Fruit fly (Drosophila melanogaster) whole organism, embryonic: ENCODE data around the gene CG13603.
A peak's percentile ranks its signal among the peaks of the same experiment; 100 is the strongest.

ENCODE experiments used
- Antp ChIP-seq: fragments of 200-800 bp; sonication (Bioruptor generic); optimal IDR thresholded peaks from 3 replicates; lab custom pipeline; 2016; ENCODE audit warnings: missing biosample characterization, missing genetic modification characterization
- CG10431 ChIP-seq: fragments of 200-800 bp; sonication (Bioruptor generic); optimal IDR thresholded peaks from 3 replicates; lab custom pipeline; 2018; ENCODE audit warnings: missing biosample characterization, mild to moderate bottlenecking, missing genetic modification characterization
- CG11696 ChIP-seq: fragments of 200-800 bp; sonication (Bioruptor generic); IDR thresholded peaks from 2 replicates; pipeline ENCODE4 v1.3.6; 2022; ENCODE audit warnings: missing biosample characterization, missing genetic modification characterization
- CG12391 ChIP-seq: fragments of 200-800 bp; sonication (Bioruptor generic); optimal IDR thresholded peaks from 3 replicates; lab custom pipeline; 2018; ENCODE audit warnings: missing biosample characterization, mild to moderate bottlenecking, missing genetic modification characterization, moderate library complexity
- CG14667 ChIP-seq: fragments of 200-800 bp; sonication (Bioruptor generic); IDR thresholded peaks from 2 replicates; pipeline ENCODE4 v1.3.6; 2022; ENCODE audit warnings: missing biosample characterization, missing genetic modification characterization
- CG16815 ChIP-seq: fragments of 200-800 bp; sonication (Bioruptor generic); optimal IDR thresholded peaks from 3 replicates; lab custom pipeline; 2017; ENCODE audit warnings: missing biosample characterization, mild to moderate bottlenecking, missing genetic modification characterization
- CG17385 ChIP-seq: fragments of 200-800 bp; sonication (Bioruptor generic); optimal IDR thresholded peaks from 3 replicates; lab custom pipeline; 2018; ENCODE audit warnings: missing biosample characterization, mild to moderate bottlenecking, missing genetic modification characterization
- CG2678 ChIP-seq: fragments of 200-800 bp; sonication (Bioruptor generic); optimal IDR thresholded peaks from 3 replicates; lab custom pipeline; 2019; ENCODE audit warnings: missing biosample characterization, mild to moderate bottlenecking, missing genetic modification characterization, moderate library complexity
- CG32772 ChIP-seq: fragments of 200-800 bp; sonication (Bioruptor generic); IDR thresholded peaks from 2 replicates; pipeline ENCODE4 v1.3.6; 2022; ENCODE audit warnings: missing biosample characterization, missing genetic modification characterization
- CG33213 ChIP-seq: fragments of 200-800 bp; sonication (Bioruptor generic); optimal IDR thresholded peaks from 3 replicates; lab custom pipeline; 2016; ENCODE audit warnings: missing biosample characterization, missing genetic modification characterization
- CG34422 ChIP-seq: fragments of 200-800 bp; sonication (Bioruptor generic); IDR thresholded peaks from 3 replicates; pipeline ENCODE4 v1.3.6; 2022; ENCODE audit warnings: missing biosample characterization, missing genetic modification characterization
- CG3847 ChIP-seq: fragments of 200-800 bp; sonication (Bioruptor generic); IDR thresholded peaks from 2 replicates; pipeline ENCODE4 v1.3.6; 2022; ENCODE audit warnings: missing biosample characterization, missing genetic modification characterization
- CG4360 ChIP-seq: fragments of 200-800 bp; sonication (Bioruptor generic); IDR thresholded peaks from 2 replicates; pipeline ENCODE4 v1.3.6; 2022; ENCODE audit warnings: missing biosample characterization, missing genetic modification characterization
- CG43689 ChIP-seq: fragments of 200-800 bp; sonication (Bioruptor generic); IDR thresholded peaks from 2 replicates; pipeline ENCODE4 v1.3.6; 2022; ENCODE audit warnings: missing biosample characterization, missing genetic modification characterization
- CG7745 ChIP-seq: fragments of 200-800 bp; sonication (Bioruptor generic); optimal IDR thresholded peaks from 2 replicates; lab custom pipeline; 2018; ENCODE audit warnings: missing biosample characterization, mild to moderate bottlenecking, missing genetic modification characterization, moderate library complexity
- CG8478 ChIP-seq: fragments of >200 bp; optimal IDR thresholded peaks from 2 replicates; lab custom pipeline; 2018
- CG8944 ChIP-seq: fragments of 200-800 bp; sonication (Bioruptor generic); optimal IDR thresholded peaks from 3 replicates; lab custom pipeline; 2016; ENCODE audit warnings: missing biosample characterization, missing genetic modification characterization
- Doc3 ChIP-seq: fragments of 200-800 bp; sonication (Bioruptor generic); IDR thresholded peaks from 3 replicates; pipeline ENCODE4 v1.3.6; 2022; ENCODE audit warnings: missing biosample characterization, missing genetic modification characterization; ENCODE audit not compliant: partially characterized antibody
- Drgx ChIP-seq: fragments of 200-800 bp; sonication (Bioruptor generic); IDR thresholded peaks from 2 replicates; pipeline ENCODE4 v1.3.6; 2022; ENCODE audit warnings: missing biosample characterization, missing genetic modification characterization
- E2f2 ChIP-seq: fragments of 200-800 bp; sonication (Bioruptor generic); IDR thresholded peaks from 2 replicates; pipeline ENCODE4 v1.3.6; 2022; ENCODE audit warnings: missing biosample characterization, missing genetic modification characterization
- HmgZ ChIP-seq: fragments of 200-800 bp; sonication (Bioruptor generic); optimal IDR thresholded peaks from 2 replicates; lab custom pipeline; 2018; ENCODE audit warnings: missing biosample characterization, mild to moderate bottlenecking, missing genetic modification characterization
- Hr78 ChIP-seq, 2 experiments: fragments of 200-800 bp in 1 of 2; fragments of >200 bp in 1 of 2; sonication (Bioruptor generic) in 1 of 2; optimal IDR thresholded peaks; 2 replicates each; lab custom pipeline; 2017 to 2019; ENCODE audit warnings: missing biosample characterization in 2 of 2, missing genetic modification characterization in 2 of 2, mild to moderate bottlenecking in 1 of 2, moderate library complexity in 1 of 2
- Hsf ChIP-seq: fragments of 200-800 bp; sonication (Bioruptor generic); optimal IDR thresholded peaks from 3 replicates; lab custom pipeline; 2016; ENCODE audit warnings: missing biosample characterization, missing genetic modification characterization
- Lpt ChIP-seq: fragments of >200 bp; optimal IDR thresholded peaks from 2 replicates; lab custom pipeline; 2018; ENCODE audit warnings: missing biosample characterization, missing genetic modification characterization
- Med ChIP-seq: fragments of 200-800 bp; sonication (Bioruptor generic); peaks from one replicate; lab custom pipeline; 2016; ENCODE audit warnings: missing biosample characterization, missing genetic modification characterization, mild to moderate bottlenecking, inconsistent platforms, moderate library complexity
- abd-A ChIP-seq: fragments of 200-800 bp; sonication (Bioruptor generic); optimal IDR thresholded peaks from 3 replicates; lab custom pipeline; 2019; ENCODE audit warnings: missing biosample characterization, mild to moderate bottlenecking, missing genetic modification characterization, moderate library complexity
- bsh ChIP-seq, 2 experiments: fragments of 200-800 bp; sonication (Bioruptor generic); optimal IDR thresholded peaks; 2 replicates each; lab custom pipeline; 2017 to 2018; ENCODE audit warnings: mild to moderate bottlenecking in 2 of 2, missing biosample characterization in 2 of 2, missing genetic modification characterization in 2 of 2, moderate library complexity in 1 of 2
- corto ChIP-seq: fragments of 200-800 bp; sonication (Bioruptor generic); optimal IDR thresholded peaks from 2 replicates; lab custom pipeline; 2016; ENCODE audit warnings: missing biosample characterization, mild to moderate bottlenecking, missing genetic modification characterization, moderate library complexity
- crol ChIP-seq: fragments of 200-800 bp; sonication (Bioruptor generic); IDR thresholded peaks from 2 replicates; pipeline ENCODE4 v1.3.6; 2022; ENCODE audit warnings: missing biosample characterization, missing genetic modification characterization
- danr ChIP-seq: fragments of 200-800 bp; sonication (Bioruptor generic); IDR thresholded peaks from 2 replicates; pipeline ENCODE4 v1.3.6; 2022; ENCODE audit warnings: missing biosample characterization, missing genetic modification characterization
- eyg ChIP-seq: fragments of 200-800 bp; sonication (Bioruptor generic); optimal IDR thresholded peaks from 3 replicates; lab custom pipeline; 2016; ENCODE audit warnings: missing biosample characterization, missing genetic modification characterization
- gcm ChIP-seq: fragments of 200-800 bp; sonication (Bioruptor generic); optimal IDR thresholded peaks from 2 replicates; lab custom pipeline; 2019; ENCODE audit warnings: missing biosample characterization, mild to moderate bottlenecking, missing genetic modification characterization, moderate library complexity
- gt ChIP-seq: fragments of 200-800 bp; sonication (Bioruptor generic); IDR thresholded peaks from 2 replicates; pipeline ENCODE4 v1.3.6; 2022; ENCODE audit warnings: missing biosample characterization, missing genetic modification characterization
- ham ChIP-seq: fragments of 200-800 bp; sonication (Bioruptor generic); IDR thresholded peaks from 2 replicates; pipeline ENCODE4 v1.3.6; 2022; ENCODE audit warnings: missing biosample characterization, missing genetic modification characterization
- insv ChIP-seq, 2 experiments: fragments of 200-800 bp; sonication (Bioruptor generic); optimal IDR thresholded peaks; 3 replicates each; lab custom pipeline; 2016 to 2018; ENCODE audit warnings: missing biosample characterization in 2 of 2, missing genetic modification characterization in 2 of 2
- knrl ChIP-seq: fragments of 200-800 bp; sonication (Bioruptor generic); IDR thresholded peaks from 3 replicates; pipeline ENCODE4 v1.3.6; 2022; ENCODE audit warnings: missing biosample characterization, missing genetic modification characterization; ENCODE audit not compliant: partially characterized antibody
- nom ChIP-seq: fragments of 200-800 bp; sonication (Bioruptor generic); optimal IDR thresholded peaks from 2 replicates; lab custom pipeline; 2017; ENCODE audit warnings: missing biosample characterization, missing genetic modification characterization, mild to moderate bottlenecking, moderate library complexity, missing genetic modification reagents
- prd ChIP-seq, 3 experiments: fragments of >200 bp in 2 of 3; fragments of 200-800 bp in 1 of 3; sonication (Bioruptor generic) in 1 of 3; optimal IDR thresholded peaks in 2 of 3; IDR thresholded peaks in 1 of 3; 2 replicates in 2 of 3; 3 replicates in 1 of 3; pipeline versions ENCODE4 v1.3.6 to Lab custom; 2017 to 2022; ENCODE audit warnings: missing biosample characterization in 1 of 3, missing genetic modification characterization in 1 of 3
- run ChIP-seq: fragments of 200-800 bp; sonication (Bioruptor generic); optimal IDR thresholded peaks from 3 replicates; lab custom pipeline; 2018; ENCODE audit warnings: missing biosample characterization, mild to moderate bottlenecking, missing genetic modification characterization
- sd ChIP-seq: fragments of 200-800 bp; sonication (Bioruptor generic); optimal IDR thresholded peaks from 3 replicates; lab custom pipeline; 2018; ENCODE audit warnings: missing biosample characterization, mild to moderate bottlenecking, missing genetic modification characterization, moderate library complexity
- sens-2 ChIP-seq: fragments of 200-800 bp; sonication (Bioruptor generic); IDR thresholded peaks from 2 replicates; pipeline ENCODE4 v1.3.6; 2022; ENCODE audit warnings: missing biosample characterization, missing genetic modification characterization
- slbo ChIP-seq: fragments of 200-800 bp; sonication (Bioruptor generic); IDR thresholded peaks from 2 replicates; pipeline ENCODE4 v1.3.6; 2022; ENCODE audit warnings: missing biosample characterization, missing genetic modification characterization
- ttk ChIP-seq: fragments of 200-800 bp; sonication (Bioruptor generic); IDR thresholded peaks from 2 replicates; pipeline ENCODE4 v2.1.2; 2022; ENCODE audit warnings: missing biosample characterization, missing genetic modification characterization
- zfh1 ChIP-seq: fragments of 200-800 bp; sonication (Bioruptor generic); IDR thresholded peaks from 3 replicates; pipeline ENCODE4 v1.3.6; 2022; ENCODE audit warnings: missing biosample characterization, missing genetic modification characterization

The CG13603 gene

DNA sequence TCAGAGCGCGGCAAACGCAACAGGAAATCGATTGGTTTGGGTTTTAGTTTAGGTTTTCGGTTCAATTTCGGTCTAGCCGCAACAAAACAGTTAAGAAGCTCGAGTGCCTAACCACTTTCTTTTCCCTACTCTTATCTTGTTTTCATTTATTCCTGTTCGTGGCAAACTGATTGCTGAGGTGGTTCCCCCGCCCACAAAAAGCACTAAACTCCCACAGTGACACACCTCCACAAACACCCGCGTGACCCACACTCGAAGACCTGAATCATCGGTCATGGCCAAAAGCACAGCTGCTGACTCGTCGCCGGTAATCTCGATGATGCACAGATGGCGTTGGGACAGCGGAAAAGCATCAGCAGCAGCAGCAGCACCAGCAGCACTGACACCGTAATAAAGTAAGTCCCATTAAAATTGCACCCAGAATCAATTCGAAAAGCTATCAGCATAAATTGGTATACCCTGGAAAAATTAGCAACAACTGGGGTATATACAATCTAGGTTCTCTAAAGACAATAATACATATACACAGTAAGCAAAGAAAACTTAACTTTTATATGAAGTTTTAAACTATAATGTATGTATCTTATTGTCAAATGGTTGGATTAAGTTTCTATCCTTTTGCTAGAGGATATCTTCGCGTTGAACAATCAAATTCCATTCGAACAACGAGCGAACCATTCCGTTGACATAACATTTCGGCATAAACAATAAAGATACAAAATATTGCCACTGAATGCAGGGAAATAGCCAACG, 39.5 kb upstream of the CG13603 start (continued):
- TF ChIP-seq Hr78 (GFP tag; optimal IDR thresholded peaks at IDR 0.05; lab: Kevin White, UChicago) (peak in 1 of 2 experiments; percentile 59), bsh (GFP tag; optimal IDR thresholded peaks at IDR 0.05; lab: Kevin White, UChicago) (peak in 1 of 2 experiments; percentile 65), E2f2 (GFP tag; lab: Robert Waterston, UW) (0 out of 2 replicates have a peak, but pooled peaks have one; percentile 21), CG2678 (tag; lab: Kevin White, UChicago) (peak; percentile 62), CG33213 (GFP tag; lab: Kevin White, UChicago) (no peak), CG11696 (GFP tag; lab: Robert Waterston, UW) (0 out of 2 replicates have a peak, but pooled peaks have one; percentile 15)

- 0 out of 3 replicates have a peak, but pooled peaks have one; percentile 27 for TF ChIP-seq zfh1 (GFP tag; lab: Robert Waterston, UW)
- TF ChIP-seq Antp (GFP tag; lab: Kevin White, UChicago) = no peak
- TF ChIP-seq crol (GFP tag; lab: Robert Waterston, UW) = no peak
- peak; percentile 46; the same call in 1 of the 2 replicates for TF ChIP-seq CG4360 (GFP tag; lab: Robert Waterston, UW)
- peak; percentile 73 for TF ChIP-seq CG8478 (lab: Kevin White, UChicago)
- TF ChIP-seq, all 482 proteins: peak for 3
Observed at dm6 chr3R:24024688-24025087, 38.3 kb upstream of the CG13603 start.

DNA sequence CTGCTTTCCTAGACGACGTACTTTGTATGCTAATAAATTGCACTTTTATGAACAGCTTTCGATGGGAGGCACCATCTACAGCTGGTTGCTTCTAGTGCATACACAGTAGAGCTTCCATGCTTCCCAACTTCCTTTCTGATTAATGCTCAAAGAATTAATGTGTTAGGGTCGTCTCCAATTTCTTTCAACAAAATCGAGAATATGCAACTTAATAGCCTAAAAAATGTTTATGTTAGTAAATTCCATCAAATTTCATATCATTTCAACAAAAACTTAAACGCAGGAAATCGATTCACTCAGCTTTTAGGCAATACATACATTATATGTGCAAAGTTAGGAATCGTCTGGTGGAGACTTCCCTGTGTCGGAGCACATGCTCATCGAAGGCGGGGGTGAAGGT, 37.8 kb upstream of the CG13603 start:
- TF ChIP-seq prd (optimal IDR thresholded peaks at IDR 0.05; lab: Kevin White, UChicago) (no peak), prd (GFP tag; IDR thresholded peaks at IDR 0.05; lab: Robert Waterston, UW) (no peak), CG8944 (GFP tag; lab: Kevin White, UChicago) (no peak), eyg (GFP tag; lab: Kevin White, UChicago) (no peak), nom (peak; percentile 16), ham (no peak), CG3847 (no peak), knrl (no peak)

dm6 chr3R:24021895-24022294, 35.5 kb upstream of the CG13603 start:
- TF ChIP-seq Doc3 (no peak), run (tag; lab: Kevin White, UChicago) (no peak), abd-A (peak; percentile 3), slbo (GFP tag; lab: Robert Waterston, UW) (no peak), sd (tag; lab: Kevin White, UChicago) (peak; percentile 94), danr (GFP tag; lab: Robert Waterston, UW) (no peak), Med (peak; percentile 39), CG10431 (GFP tag; lab: Kevin White, UChicago) (no peak)

dm6 chr3R:24017648-24018047, 31.3 kb upstream of the CG13603 start:
- 0 out of 2 replicates have a peak, but pooled peaks have one; percentile 43 for TF ChIP-seq Drgx
- TF ChIP-seq CG17385 (GFP tag; lab: Kevin White, UChicago) = no peak
- TF ChIP-seq CG16815 (GFP tag; lab: Kevin White, UChicago) = no peak
- peak; percentile 54 for TF ChIP-seq Med
- no peak for TF ChIP-seq Hsf (GFP tag; lab: Kevin White, UChicago)
- TF ChIP-seq gt = no peak
- TF ChIP-seq CG12391 (tag; lab: Kevin White, UChicago) = no peak
- no peak for TF ChIP-seq CG7745 (tag; lab: Kevin White, UChicago)
- no peak for TF ChIP-seq HmgZ (tag; lab: Kevin White, UChicago)
- no peak for TF ChIP-seq ttk (GFP tag; lab: Robert Waterston, UW)
- TF ChIP-seq CG14667 (GFP tag; lab: Robert Waterston, UW) = no peak
- TF ChIP-seq gcm = no peak
- no peak for TF ChIP-seq sens-2 (GFP tag; lab: Robert Waterston, UW)
- no peak for TF ChIP-seq CG34422 (GFP tag; lab: Robert Waterston, UW)
- no peak for TF ChIP-seq corto (GFP tag; lab: Kevin White, UChicago)
- TF ChIP-seq insv (GFP tag; optimal IDR thresholded peaks at IDR 0.05; lab: Kevin White, UChicago) = no peak
- no peak for TF ChIP-seq CG33213 (GFP tag; lab: Kevin White, UChicago)
- TF ChIP-seq CG32772 (GFP tag; lab: Robert Waterston, UW) = no peak
- no peak for TF ChIP-seq CG43689 (GFP tag; lab: Robert Waterston, UW)
- TF ChIP-seq Lpt (GFP tag; lab: Kevin White, UChicago) = no peak
